Fruit fly (Drosophila melanogaster) whole organism, wandering third instar larva: ENCODE measurements around the gene Graf.
A peak's percentile ranks its signal among the peaks of the same experiment; 100 is the strongest.

ENCODE experiments used
- CG9705 ChIP-seq: fragments of 200-800 bp; sonication (Bioruptor generic); optimal IDR thresholded peaks from 2 replicates; lab custom pipeline; 2018; ENCODE audit warnings: missing biosample characterization, mild to moderate bottlenecking, missing genetic modification characterization
- Dif ChIP-seq: fragments of 200-275, 200-300 bp; sonication (Bioruptor generic); optimal IDR thresholded peaks from 2 replicates; lab custom pipeline; 2018; ENCODE audit warnings: missing biosample characterization, missing genetic modification characterization; ENCODE audit not compliant: partially characterized antibody
- Hr78 ChIP-seq: fragments of >200 bp; optimal IDR thresholded peaks from 2 replicates; lab custom pipeline; 2017; ENCODE audit warnings: missing biosample characterization, missing genetic modification characterization
- Mio ChIP-seq: sonication (Bioruptor generic); optimal IDR thresholded peaks from 2 replicates; lab custom pipeline; 2016; ENCODE audit warnings: missing biosample characterization, missing genetic modification characterization
- Myc ChIP-seq: fragments of >200 bp; optimal IDR thresholded peaks from 2 replicates; lab custom pipeline; 2017
- dl ChIP-seq, 2 experiments: fragments of 175-275, 200-275 bp in 1 of 2; fragments of 200-275 bp in 1 of 2; sonication (Bioruptor generic); optimal IDR thresholded peaks; lab custom pipeline; 2018; ENCODE audit warnings: mild to moderate bottlenecking in 2 of 2, missing biosample characterization in 2 of 2, missing genetic modification characterization in 2 of 2, moderate library complexity in 2 of 2; ENCODE audit not compliant: partially characterized antibody in 2 of 2, insufficient read depth in 1 of 2
- fru ChIP-seq: fragments of 200-800 bp; sonication (Bioruptor generic); optimal IDR thresholded peaks from 3 replicates; lab custom pipeline; 2016; ENCODE audit warnings: missing biosample characterization, mild to moderate bottlenecking, missing genetic modification characterization
- psq ChIP-seq: fragments of 200-800 bp; sonication (Bioruptor generic); optimal IDR thresholded peaks from 3 replicates; lab custom pipeline; 2017; ENCODE audit warnings: missing biosample characterization, mild to moderate bottlenecking, missing genetic modification characterization, moderate library complexity

DNA sequence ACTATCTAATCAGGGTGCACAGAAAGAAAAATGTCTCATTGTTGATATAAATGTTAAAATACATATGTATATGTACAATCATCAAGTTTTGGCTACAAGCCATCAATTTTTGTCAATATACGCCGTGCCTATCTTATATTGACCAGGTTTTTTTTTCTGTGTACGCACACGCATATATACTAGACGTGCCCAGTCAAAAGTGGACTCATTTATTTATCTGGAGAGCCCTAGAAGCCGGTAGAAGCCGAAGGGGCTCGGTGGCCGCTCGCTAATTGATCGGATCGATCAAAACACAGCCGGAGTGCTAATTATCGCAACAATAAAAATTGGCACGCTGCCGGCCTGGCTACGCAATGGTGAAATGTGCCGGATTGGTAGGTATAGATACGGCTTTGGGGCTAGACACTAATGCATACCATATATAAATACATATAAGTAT is 20.2 kb downstream of the Graf start:
- TF ChIP-seq fru (GFP tag; lab: Kevin White, UChicago) (peak; percentile 85), psq (GFP tag; lab: Kevin White, UChicago) (peak; percentile 61), Mio (GFP tag; lab: Kevin White, UChicago) (no peak), Myc (lab: Kevin White, UChicago) (no peak), Hr78 (no peak), dl (GFP tag; optimal IDR thresholded peaks at IDR 0.05; lab: Kevin White, UChicago; ENCODE audit: insufficient read depth in 1 of 2, partially characterized antibody in 2 of 2) (no peak), CG9705 (GFP tag; lab: Kevin White, UChicago) (no peak), Dif (GFP tag; lab: Kevin White, UChicago) (no peak)
